Worm (Caenorhabditis elegans) whole organism, young adult: ENCODE data around the gene sru-35.

Source experiments
- B0019.2 ChIP-seq: fragments of 200-800 bp; sonication (Bioruptor generic); conservative IDR thresholded peaks from 2 replicates; pipeline ENCODE4 v1.3.6; 2022; ENCODE audit warnings: missing genetic modification reagents, missing genetic modification characterization, missing compliant biosample characterization
- B0035.1 ChIP-seq: sonication (generic microtip); optimal IDR thresholded peaks from 2 replicates; lab custom pipeline; 2016; ENCODE audit warnings: missing genetic modification characterization, mild to moderate bottlenecking, missing compliant biosample characterization, missing genotype, missing genetic modification reagents
- F22D6.2 ChIP-seq: sonication (generic microtip); optimal IDR thresholded peaks from 2 replicates; lab custom pipeline; 2016; ENCODE audit warnings: mild to moderate bottlenecking, missing genetic modification characterization, missing compliant biosample characterization
- K12H6.12 ChIP-seq: fragments of 200-800 bp; sonication (Bioruptor generic); optimal IDR thresholded peaks from 2 replicates; lab custom pipeline; 2018; ENCODE audit warnings: mild to moderate bottlenecking, missing genetic modification characterization, missing compliant biosample characterization
- T26A5.8 ChIP-seq: sonication (generic microtip); optimal IDR thresholded peaks from 2 replicates; lab custom pipeline; 2016; ENCODE audit warnings: missing genetic modification characterization, missing compliant biosample characterization
- Y53G8AR.9 ChIP-seq: fragments of 200-800 bp; sonication (Bioruptor generic); conservative IDR thresholded peaks from 2 replicates; pipeline ENCODE4 v1.3.6; 2022; ENCODE audit warnings: missing genetic modification reagents, missing genetic modification characterization, missing compliant biosample characterization
- Y56A3A.18 ChIP-seq: fragments of 200-800 bp; sonication (Bioruptor generic); IDR thresholded peaks from 2 replicates; pipeline ENCODE4 v1.3.6; 2022; ENCODE audit warnings: missing genetic modification reagents, missing genetic modification characterization, missing compliant biosample characterization
- Y95B8A.8 ChIP-seq: fragments of 200-800 bp; sonication (Bioruptor generic); IDR thresholded peaks from 2 replicates; pipeline ENCODE4 v1.3.6; 2022; ENCODE audit warnings: missing genetic modification reagents, missing genetic modification characterization, missing compliant biosample characterization
- atf-7 ChIP-seq: sonication (generic microtip); optimal IDR thresholded peaks from 2 replicates; lab custom pipeline; 2017; ENCODE audit warnings: mild to moderate bottlenecking, missing genetic modification characterization, missing compliant biosample characterization
- attf-5 ChIP-seq: fragments of 200-800 bp; sonication (Bioruptor generic); optimal IDR thresholded peaks from 2 replicates; lab custom pipeline; 2018; ENCODE audit warnings: mild to moderate bottlenecking, missing genetic modification characterization, missing compliant biosample characterization
- cebp-2 ChIP-seq: fragments of 200-800 bp; sonication (Bioruptor generic); IDR thresholded peaks from 2 replicates; pipeline ENCODE4 v1.3.6; 2022; ENCODE audit warnings: missing genetic modification characterization, missing compliant biosample characterization
- ceh-100 ChIP-seq: fragments of 200-800 bp; sonication (Bioruptor generic); IDR thresholded peaks from 2 replicates; pipeline ENCODE4 v1.3.6; 2022; ENCODE audit warnings: missing genetic modification reagents, missing genetic modification characterization, missing compliant biosample characterization
- ceh-27 ChIP-seq: fragments of 200-800 bp; sonication (Bioruptor generic); optimal IDR thresholded peaks from 2 replicates; lab custom pipeline; 2018; ENCODE audit warnings: mild to moderate bottlenecking, missing genetic modification characterization, moderate library complexity, missing compliant biosample characterization
- ceh-40 ChIP-seq: fragments of 200-800 bp; sonication (Bioruptor generic); IDR thresholded peaks from 2 replicates; pipeline ENCODE4 v1.3.6; 2022; ENCODE audit warnings: missing genetic modification characterization, missing compliant biosample characterization
- ceh-79 ChIP-seq: sonication (generic microtip); optimal IDR thresholded peaks from 2 replicates; lab custom pipeline; 2017; ENCODE audit warnings: mild to moderate bottlenecking, missing genetic modification characterization, missing compliant biosample characterization
- dpl-1 ChIP-seq: fragments of 150-350 bp; optimal IDR thresholded peaks from 2 replicates; lab custom pipeline; 2014; ENCODE audit warnings: missing biosample characterization, missing genetic modification reagents, missing genetic modification characterization
- egl-18 ChIP-seq: fragments of 200-800 bp; sonication (Bioruptor generic); IDR thresholded peaks from 2 replicates; pipeline ENCODE4 v1.3.6; 2022; ENCODE audit warnings: missing genetic modification reagents, missing genetic modification characterization, missing compliant biosample characterization
- egl-44 ChIP-seq: fragments of 200-800 bp; sonication (Bioruptor generic); IDR thresholded peaks from 2 replicates; pipeline ENCODE4 v1.3.6; 2022; ENCODE audit warnings: missing genetic modification reagents, missing genetic modification characterization, missing compliant biosample characterization
- ekl-4 ChIP-seq: fragments of 200-800 bp; sonication (Bioruptor generic); IDR thresholded peaks from 2 replicates; pipeline ENCODE4 v1.3.6; 2022; ENCODE audit warnings: missing genetic modification reagents, missing genetic modification characterization, missing compliant biosample characterization
- ets-4 ChIP-seq: fragments of 200-800 bp; sonication (Bioruptor generic); optimal IDR thresholded peaks from 2 replicates; lab custom pipeline; 2018; ENCODE audit warnings: mild to moderate bottlenecking, missing genetic modification characterization, missing compliant biosample characterization
- fkh-3 ChIP-seq: sonication (generic microtip); optimal IDR thresholded peaks from 2 replicates; lab custom pipeline; 2016; ENCODE audit warnings: mild to moderate bottlenecking, missing genetic modification characterization, missing compliant biosample characterization
- hlh-26 ChIP-seq: fragments of 200-800 bp; sonication (Bioruptor generic); conservative IDR thresholded peaks from 2 replicates; pipeline ENCODE4 v1.3.6; 2022; ENCODE audit warnings: missing genetic modification reagents, missing genetic modification characterization, missing compliant biosample characterization
- hmg-20 ChIP-seq: fragments of 200-800 bp; sonication (Bioruptor generic); IDR thresholded peaks from 2 replicates; pipeline ENCODE4 v1.3.6; 2022; ENCODE audit warnings: missing genetic modification reagents, missing genetic modification characterization, missing compliant biosample characterization
- hrde-1 ChIP-seq: sonication (generic microtip); optimal IDR thresholded peaks from 2 replicates; lab custom pipeline; 2016; ENCODE audit warnings: missing genetic modification characterization, mild to moderate bottlenecking, missing compliant biosample characterization, moderate library complexity, missing genotype, missing genetic modification reagents, borderline replicate concordance
- let-526 ChIP-seq: fragments of 200-800 bp; sonication (Bioruptor generic); IDR thresholded peaks from 2 replicates; pipeline ENCODE4 v1.3.6; 2022; ENCODE audit warnings: missing genetic modification reagents, missing genetic modification characterization, missing compliant biosample characterization
- let-607 ChIP-seq, 2 experiments: fragments of 200-800 bp in 1 of 2; sonication (Bioruptor generic) in 1 of 2; sonication (generic microtip) in 1 of 2; optimal IDR thresholded peaks; 2 replicates each; lab custom pipeline; 2016 to 2018; ENCODE audit warnings: mild to moderate bottlenecking in 2 of 2, missing compliant biosample characterization in 2 of 2, missing genetic modification characterization in 2 of 2, moderate library complexity in 2 of 2, missing genotype in 1 of 2
- lsy-27 ChIP-seq: sonication (generic microtip); optimal IDR thresholded peaks from 2 replicates; lab custom pipeline; 2017; ENCODE audit warnings: missing genetic modification characterization, mild to moderate bottlenecking, missing compliant biosample characterization, antibody characterized with exemption, missing genotype, borderline replicate concordance; ENCODE audit not compliant: insufficient read depth
- madf-8 ChIP-seq: fragments of 200-800 bp; sonication (Bioruptor generic); conservative IDR thresholded peaks from 2 replicates; pipeline ENCODE4 v1.3.6; 2022; ENCODE audit warnings: missing genetic modification reagents, missing genetic modification characterization, missing compliant biosample characterization
- mes-4 ChIP-seq: sonication (generic microtip); optimal IDR thresholded peaks from 2 replicates; lab custom pipeline; 2016; ENCODE audit warnings: missing genotype, missing genetic modification characterization, missing compliant biosample characterization
- nhr-80 ChIP-seq: sonication (generic microtip); optimal IDR thresholded peaks from 2 replicates; lab custom pipeline; 2016; ENCODE audit warnings: missing genetic modification characterization, missing compliant biosample characterization
- pha-4 ChIP-seq: fragments of 150-350 bp; sonication (generic microtip); optimal IDR thresholded peaks from 2 replicates; lab custom pipeline; 2014; ENCODE audit warnings: missing biosample characterization, missing genetic modification reagents, missing genetic modification characterization
- repo-1 ChIP-seq: sonication (generic microtip); optimal IDR thresholded peaks from 2 replicates; lab custom pipeline; 2017; ENCODE audit warnings: mild to moderate bottlenecking, missing genetic modification characterization, missing compliant biosample characterization
- rpc-1 ChIP-seq, 2 experiments: fragments of 150-350 bp in 1 of 2; sonication (generic microtip) in 1 of 2; optimal IDR thresholded peaks; 2 replicates each; lab custom pipeline; 2014 to 2018; ENCODE audit warnings: missing biosample characterization in 1 of 2, missing genetic modification characterization in 1 of 2, missing genetic modification reagents in 1 of 2, missing genotype in 1 of 2
- sea-2 ChIP-seq: fragments of 200-800 bp; sonication (Bioruptor generic); IDR thresholded peaks from 2 replicates; pipeline ENCODE4 v1.3.6; 2022; ENCODE audit warnings: missing genetic modification characterization, missing compliant biosample characterization
- snpc-3.4 ChIP-seq: sonication (generic microtip); optimal IDR thresholded peaks from 2 replicates; lab custom pipeline; 2017; ENCODE audit warnings: missing genetic modification characterization, mild to moderate bottlenecking, missing compliant biosample characterization, antibody characterized with exemption, moderate library complexity, missing genotype, missing genetic modification reagents
- tbp1 ChIP-seq: fragments of 200-800 bp; sonication (Bioruptor generic); optimal IDR thresholded peaks from 2 replicates; lab custom pipeline; 2018; ENCODE audit warnings: mild to moderate bottlenecking, missing genetic modification characterization, missing compliant biosample characterization
- tlf-1 ChIP-seq: fragments of 200-800 bp; sonication (Bioruptor generic); optimal IDR thresholded peaks from 2 replicates; lab custom pipeline; 2018; ENCODE audit warnings: mild to moderate bottlenecking, missing genetic modification characterization, missing compliant biosample characterization
- unc-130 ChIP-seq: sonication (generic microtip); optimal IDR thresholded peaks from 2 replicates; lab custom pipeline; 2016; ENCODE audit warnings: missing genetic modification reagents, missing genetic modification characterization, missing compliant biosample characterization
- zfh-2 ChIP-seq: fragments of 200-800 bp; sonication (Bioruptor generic); conservative IDR thresholded peaks from 2 replicates; pipeline ENCODE4 v1.3.6; 2022; ENCODE audit warnings: missing genetic modification reagents, missing genetic modification characterization, missing compliant biosample characterization
- zim-3 ChIP-seq: sonication (generic microtip); optimal IDR thresholded peaks from 2 replicates; lab custom pipeline; 2017; ENCODE audit warnings: mild to moderate bottlenecking, missing genetic modification characterization, moderate library complexity, missing compliant biosample characterization
- ztf-22 ChIP-seq: fragments of 200-800 bp; sonication (Bioruptor generic); optimal IDR thresholded peaks from 2 replicates; lab custom pipeline; 2018; ENCODE audit warnings: mild to moderate bottlenecking, missing genetic modification characterization, moderate library complexity, missing compliant biosample characterization
- ztf-25 ChIP-seq: fragments of 200-800 bp; sonication (Bioruptor generic); IDR thresholded peaks from 2 replicates; pipeline ENCODE4 v1.3.6; 2022; ENCODE audit warnings: missing genetic modification reagents, missing genetic modification characterization, missing compliant biosample characterization

sru-35 gene

DNA sequence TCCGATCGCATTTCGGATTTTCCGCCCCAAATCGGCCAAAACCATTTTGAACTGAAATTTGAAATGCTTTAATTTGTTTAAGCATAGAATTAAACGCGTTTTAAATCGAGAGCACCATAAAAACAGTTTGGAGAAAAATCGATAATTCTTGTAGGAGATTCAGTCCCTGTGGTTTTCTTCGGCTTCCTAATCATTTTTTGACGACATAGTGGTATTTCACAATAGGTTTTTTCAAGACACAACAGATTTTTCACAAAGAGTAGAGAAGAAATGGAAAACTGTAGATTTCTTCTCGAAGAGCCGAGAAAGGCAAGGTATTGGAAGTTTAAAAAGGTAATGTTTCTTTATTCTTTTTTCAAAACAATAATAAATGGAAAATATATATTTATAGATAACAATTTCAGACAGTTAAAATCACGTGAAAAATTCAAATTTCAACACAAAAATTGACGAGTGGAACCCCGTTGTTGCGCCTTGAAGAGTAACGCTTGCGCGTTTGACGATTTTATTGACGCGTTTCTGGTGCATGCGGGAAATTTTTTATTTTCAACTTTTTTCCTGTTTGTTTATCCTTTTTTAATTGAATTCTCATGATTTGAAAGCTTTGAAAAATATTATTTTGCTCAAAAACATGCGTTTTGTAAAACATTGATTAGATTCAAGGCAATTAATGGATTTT is 46.3 kb downstream of the sru-35 start, which contains the start of gene F21D5.7 (continued):
- TF ChIP-seq ets-4 (no peak), ceh-40 (GFP tag; lab: Robert Waterston, UW) (no peak), ceh-79 (tag; lab: Kevin White, UChicago) (no peak), fkh-3 (tag; lab: Kevin White, UChicago) (no peak), tlf-1 (GFP tag; lab: Kevin White, UChicago) (peak; percentile 60), lsy-27 (tag; lab: Kevin White, UChicago) (no peak), cebp-2 (GFP tag; lab: Robert Waterston, UW) (no peak), ekl-4 (GFP tag; lab: Robert Waterston, UW) (peak; percentile 68; the same call in 1 of the 2 replicates), unc-130 (no peak), sea-2 (GFP tag; lab: Robert Waterston, UW) (no peak), T26A5.8 (tag; lab: Kevin White, UChicago) (no peak), repo-1 (tag; lab: Kevin White, UChicago) (peak; percentile 30), rpc-1 (optimal IDR thresholded peaks at IDR 0.05; lab: Kevin White, UChicago) (no peak), rpc-1 (tag; optimal IDR thresholded peaks at IDR 0.05; lab: Kevin White, UChicago) (no peak), hrde-1 (tag; lab: Kevin White, UChicago) (no peak), ztf-25 (GFP tag; lab: Robert Waterston, UW) (no peak), zim-3 (no peak), ztf-22 (GFP tag; lab: Kevin White, UChicago) (no peak), egl-18 (GFP tag; lab: Robert Waterston, UW) (no peak), hmg-20 (peak; percentile 29; the same call in 1 of the 2 replicates), Y95B8A.8 (GFP tag; lab: Robert Waterston, UW) (no peak), B0035.1 (tag; lab: Kevin White, UChicago) (no peak), egl-44 (GFP tag; lab: Robert Waterston, UW) (no peak), F22D6.2 (no peak), zfh-2 (no peak), pha-4 (peak; percentile 25), Y56A3A.18 (GFP tag; lab: Robert Waterston, UW) (no peak), atf-7 (tag; lab: Kevin White, UChicago) (peak; percentile 28), B0019.2 (no peak), mes-4 (tag; lab: Kevin White, UChicago) (no peak), let-607 (tag; optimal IDR thresholded peaks at IDR 0.05; lab: Kevin White, UChicago) (peak; percentile 97), attf-5 (peak; percentile 90), nhr-80 (peak; percentile 67), let-526 (no peak), Y53G8AR.9 (peak; percentile 81), K12H6.12 (peak; percentile 19), ceh-27 (peak; percentile 43), madf-8 (GFP tag; lab: Robert Waterston, UW) (peak; percentile 36), ceh-100 (GFP tag; lab: Robert Waterston, UW) (no peak), snpc-3.4 (tag; lab: Kevin White, UChicago) (no peak), tbp1 (GFP tag; lab: Kevin White, UChicago) (peak; percentile 55), dpl-1 (GFP tag; lab: Kevin White, UChicago) (peak; percentile 13), hlh-26 (GFP tag; lab: Robert Waterston, UW) (no peak)
